Worm (Caenorhabditis elegans) whole organism, young adult: ENCODE measurements around the gene hrpa-2.

Source experiments
- F33H1.4 ChIP-seq: fragments of 200-800 bp; sonication (Bioruptor generic); IDR thresholded peaks from 2 replicates; pipeline ENCODE4 v1.3.6; 2022; ENCODE audit warnings: missing genetic modification reagents, missing genetic modification characterization, missing compliant biosample characterization
- ekl-4 ChIP-seq: fragments of 200-800 bp; sonication (Bioruptor generic); IDR thresholded peaks from 2 replicates; pipeline ENCODE4 v1.3.6; 2022; ENCODE audit warnings: missing genetic modification reagents, missing genetic modification characterization, missing compliant biosample characterization
- ztf-6 ChIP-seq: fragments of 200-800 bp; sonication (Bioruptor generic); IDR thresholded peaks from 2 replicates; pipeline ENCODE4 v1.3.6; 2022; ENCODE audit warnings: missing genetic modification reagents, missing genetic modification characterization, missing compliant biosample characterization

DNA sequence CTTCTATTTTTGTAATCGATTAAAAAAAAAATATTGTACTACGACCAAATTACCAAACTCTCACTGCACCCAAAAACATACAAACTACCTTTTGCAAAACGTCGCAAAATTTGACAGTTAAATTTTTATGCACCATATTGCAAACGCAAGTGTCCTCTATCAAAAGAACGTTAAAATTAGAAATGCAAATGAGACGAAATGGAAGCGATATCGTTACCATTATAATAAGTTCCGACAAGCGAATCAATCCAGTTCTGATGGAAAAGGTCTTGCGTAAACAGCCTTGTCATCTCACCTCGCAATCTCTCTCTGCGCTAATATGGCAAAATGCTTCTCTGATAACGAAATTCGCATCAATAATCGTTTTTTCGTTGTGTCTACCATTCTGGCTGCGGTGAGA, 51.9 kb downstream of the hrpa-2 start:
- TF ChIP-seq ztf-6 (GFP tag; lab: Robert Waterston, UW) (no peak), ekl-4 (GFP tag; lab: Robert Waterston, UW) (no peak), F33H1.4 (GFP tag; lab: Robert Waterston, UW) (no peak)
